Fruit fly (Drosophila melanogaster) whole organism, embryonic: ENCODE measurements around the gene CG7352.
A peak's percentile ranks its signal among the peaks of the same experiment; 100 is the strongest.

Experiments
- Antp ChIP-seq: fragments of 200-800 bp; sonication (Bioruptor generic); optimal IDR thresholded peaks from 3 replicates; lab custom pipeline; 2016; ENCODE audit warnings: missing biosample characterization, missing genetic modification characterization
- CG12942 ChIP-seq: fragments of 200-800 bp; sonication (Bioruptor generic); optimal IDR thresholded peaks from 3 replicates; lab custom pipeline; 2016; ENCODE audit warnings: missing biosample characterization, missing genetic modification characterization
- CG13424 ChIP-seq: fragments of 200-800 bp; sonication (Bioruptor generic); optimal IDR thresholded peaks from 2 replicates; lab custom pipeline; 2019; ENCODE audit warnings: missing biosample characterization, mild to moderate bottlenecking, missing genetic modification characterization, moderate library complexity
- CG13894 ChIP-seq: fragments of 200-800 bp; sonication (Bioruptor generic); optimal IDR thresholded peaks from 3 replicates; lab custom pipeline; 2018; ENCODE audit warnings: missing biosample characterization, mild to moderate bottlenecking, missing genetic modification characterization, moderate library complexity
- CG14860 ChIP-seq: fragments of 200-800 bp; sonication (Bioruptor generic); IDR thresholded peaks from 3 replicates; pipeline ENCODE4 v1.3.6; 2022; ENCODE audit warnings: missing biosample characterization, missing genetic modification characterization; ENCODE audit not compliant: partially characterized antibody
- CG15696 ChIP-seq: fragments of 200-800 bp; sonication (Bioruptor generic); optimal IDR thresholded peaks from 2 replicates; lab custom pipeline; 2019; ENCODE audit warnings: missing biosample characterization, mild to moderate bottlenecking, missing genetic modification characterization, moderate library complexity
- CG1602 ChIP-seq: fragments of 200-800 bp; sonication (Bioruptor generic); optimal IDR thresholded peaks from 3 replicates; lab custom pipeline; 2016; ENCODE audit warnings: missing biosample characterization, missing genetic modification characterization
- CG17359 ChIP-seq: fragments of 200-800 bp; sonication (Bioruptor generic); optimal IDR thresholded peaks from 3 replicates; lab custom pipeline; 2018; ENCODE audit warnings: missing biosample characterization, mild to moderate bottlenecking, missing genetic modification characterization, moderate library complexity
- CG17361 ChIP-seq: fragments of 200-800 bp; sonication (Bioruptor generic); IDR thresholded peaks from 3 replicates; pipeline ENCODE4 v1.3.6; 2022; ENCODE audit warnings: missing biosample characterization, missing genetic modification characterization
- CG18619 ChIP-seq: fragments of 200-800 bp; sonication (Bioruptor generic); optimal IDR thresholded peaks from 3 replicates; lab custom pipeline; 2017; ENCODE audit warnings: missing biosample characterization, mild to moderate bottlenecking, missing genetic modification characterization
- CG2129 ChIP-seq: fragments of 200-800 bp; sonication (Bioruptor generic); IDR thresholded peaks from 2 replicates; pipeline ENCODE4 v1.3.6; 2022; ENCODE audit warnings: missing biosample characterization, missing genetic modification characterization; ENCODE audit not compliant: partially characterized antibody
- CG34376 ChIP-seq: fragments of 200-800 bp; sonication (Bioruptor generic); optimal IDR thresholded peaks from 2 replicates; lab custom pipeline; 2018; ENCODE audit warnings: missing biosample characterization, mild to moderate bottlenecking, missing genetic modification characterization
- CG3838 ChIP-seq: fragments of 200-800 bp; sonication (Bioruptor generic); optimal IDR thresholded peaks from 3 replicates; lab custom pipeline; 2016; ENCODE audit warnings: missing biosample characterization, missing genetic modification characterization
- CG3995 ChIP-seq: fragments of 200-800 bp; sonication (Bioruptor generic); optimal IDR thresholded peaks from 3 replicates; lab custom pipeline; 2016; ENCODE audit warnings: missing biosample characterization, missing genetic modification characterization
- CG4282 ChIP-seq: fragments of 200-800 bp; sonication (Bioruptor generic); optimal IDR thresholded peaks from 2 replicates; lab custom pipeline; 2016; ENCODE audit warnings: missing biosample characterization, missing genetic modification characterization
- CG4617 ChIP-seq: fragments of 200-800 bp; sonication (Bioruptor generic); optimal IDR thresholded peaks from 3 replicates; lab custom pipeline; 2016; ENCODE audit warnings: missing biosample characterization, missing genetic modification characterization, borderline replicate concordance
- CG6272 ChIP-seq: fragments of 200-800 bp; sonication (Bioruptor generic); IDR thresholded peaks from 2 replicates; pipeline ENCODE4 v1.3.6; 2022; ENCODE audit warnings: missing biosample characterization, missing genetic modification characterization
- CG7745 ChIP-seq: fragments of 200-800 bp; sonication (Bioruptor generic); optimal IDR thresholded peaks from 2 replicates; lab custom pipeline; 2018; ENCODE audit warnings: missing biosample characterization, mild to moderate bottlenecking, missing genetic modification characterization, moderate library complexity
- CG8388 ChIP-seq: fragments of 200-800 bp; sonication (Bioruptor generic); optimal IDR thresholded peaks from 2 replicates; lab custom pipeline; 2019; ENCODE audit warnings: missing biosample characterization, mild to moderate bottlenecking, missing genetic modification characterization, moderate library complexity
- CG9609 ChIP-seq: fragments of 200-800 bp; sonication (Bioruptor generic); optimal IDR thresholded peaks from 3 replicates; lab custom pipeline; 2016; ENCODE audit warnings: missing biosample characterization, missing genetic modification characterization
- Chrac-16 ChIP-seq: fragments of 200-800 bp; sonication (Bioruptor generic); optimal IDR thresholded peaks from 3 replicates; lab custom pipeline; 2016; ENCODE audit warnings: missing biosample characterization, missing genetic modification characterization
- D19B ChIP-seq: fragments of 200-800 bp; sonication (Bioruptor generic); optimal IDR thresholded peaks from 2 replicates; lab custom pipeline; 2017; ENCODE audit warnings: missing biosample characterization, mild to moderate bottlenecking, missing genetic modification characterization
- Deaf1 ChIP-seq: fragments of 200-800 bp; optimal IDR thresholded peaks from 3 replicates; lab custom pipeline; 2019; ENCODE audit warnings: missing biosample characterization, mild to moderate bottlenecking, missing genetic modification characterization, moderate library complexity
- Dek ChIP-seq: fragments of 200-800 bp; sonication (Bioruptor generic); optimal IDR thresholded peaks from 3 replicates; lab custom pipeline; 2019; ENCODE audit warnings: missing biosample characterization, mild to moderate bottlenecking, missing genetic modification characterization, moderate library complexity
- Dref ChIP-seq: fragments of 200-800 bp; sonication (Bioruptor generic); IDR thresholded peaks from 2 replicates; pipeline ENCODE4 v1.3.6; 2022; ENCODE audit warnings: missing biosample characterization, missing genetic modification characterization
- Lhr ChIP-seq: fragments of 200-800 bp; sonication (Bioruptor generic); optimal IDR thresholded peaks from 3 replicates; lab custom pipeline; 2017; ENCODE audit warnings: mild to moderate bottlenecking, missing biosample characterization, missing genetic modification reagents, missing genetic modification characterization
- MBD-R2 ChIP-seq: fragments of 200-800 bp; sonication (Bioruptor generic); IDR thresholded peaks from 2 replicates; pipeline ENCODE4 v1.3.6; 2022; ENCODE audit warnings: missing biosample characterization, missing genetic modification characterization
- Mes4 ChIP-seq: fragments of 200-800 bp; sonication (Bioruptor generic); optimal IDR thresholded peaks from 2 replicates; lab custom pipeline; 2016; ENCODE audit warnings: missing biosample characterization, missing genetic modification characterization
- NC2β ChIP-seq: fragments of 200-800 bp; sonication (Bioruptor generic); optimal IDR thresholded peaks from 2 replicates; lab custom pipeline; 2016; ENCODE audit warnings: missing biosample characterization, missing genetic modification characterization
- PHDP ChIP-seq: fragments of 200-800 bp; sonication (Bioruptor generic); optimal IDR thresholded peaks from 3 replicates; lab custom pipeline; 2018; ENCODE audit warnings: missing biosample characterization, mild to moderate bottlenecking, missing genetic modification characterization, moderate library complexity
- Poxn ChIP-seq: fragments of 200-800 bp; sonication (Bioruptor generic); IDR thresholded peaks from 2 replicates; pipeline ENCODE4 v1.3.6; 2022; ENCODE audit warnings: missing biosample characterization, missing genetic modification characterization
- Six4 ChIP-seq: fragments of 200-800 bp; sonication (Bioruptor generic); optimal IDR thresholded peaks from 2 replicates; lab custom pipeline; 2016; ENCODE audit warnings: missing biosample characterization, missing genetic modification characterization
- Xbp1 ChIP-seq: fragments of 200-800 bp; sonication (Bioruptor generic); optimal IDR thresholded peaks from 3 replicates; lab custom pipeline; 2016; ENCODE audit warnings: missing biosample characterization, mild to moderate bottlenecking, missing genetic modification characterization
- bbx ChIP-seq: fragments of 200-800 bp; sonication (Bioruptor generic); IDR thresholded peaks from 2 replicates; pipeline ENCODE4 v1.3.6; 2022; ENCODE audit warnings: missing biosample characterization, missing genetic modification characterization; ENCODE audit not compliant: partially characterized antibody
- bigmax ChIP-seq: fragments of 200-800 bp; sonication (Bioruptor generic); optimal IDR thresholded peaks from 2 replicates; lab custom pipeline; 2018; ENCODE audit warnings: missing biosample characterization, mild to moderate bottlenecking, missing genetic modification characterization
- caup ChIP-seq: fragments of 200-800 bp; sonication (Bioruptor generic); optimal IDR thresholded peaks from 3 replicates; lab custom pipeline; 2017; ENCODE audit warnings: missing biosample characterization, mild to moderate bottlenecking, missing genetic modification characterization, moderate library complexity; ENCODE audit not compliant: severe bottlenecking
- crp ChIP-seq, 2 experiments: fragments of 200-800 bp; sonication (Bioruptor generic); optimal IDR thresholded peaks; 2 replicates in 1 of 2; 3 replicates in 1 of 2; lab custom pipeline; 2017; ENCODE audit warnings: missing biosample characterization in 2 of 2, missing genetic modification characterization in 2 of 2, mild to moderate bottlenecking in 1 of 2, moderate library complexity in 1 of 2
- ems ChIP-seq: fragments of 200-800 bp; sonication (Bioruptor generic); optimal IDR thresholded peaks from 3 replicates; lab custom pipeline; 2016; ENCODE audit warnings: missing biosample characterization, missing genetic modification characterization
- gro ChIP-seq: fragments of 200-800 bp; sonication (Bioruptor generic); optimal IDR thresholded peaks from 2 replicates; lab custom pipeline; 2016; ENCODE audit warnings: missing biosample characterization, missing genetic modification characterization
- hbn ChIP-seq: fragments of 200-800 bp; sonication (Bioruptor generic); IDR thresholded peaks from 2 replicates; pipeline ENCODE4 v1.3.6; 2022; ENCODE audit warnings: missing biosample characterization, missing genetic modification characterization; ENCODE audit not compliant: partially characterized antibody
- her ChIP-seq: fragments of 200-800 bp; sonication (Bioruptor generic); optimal IDR thresholded peaks from 2 replicates; lab custom pipeline; 2016; ENCODE audit warnings: missing biosample characterization, missing genetic modification characterization
- hkb ChIP-seq, 2 experiments: fragments of 200-800 bp in 1 of 2; fragments of >200 bp in 1 of 2; sonication (Bioruptor generic) in 1 of 2; IDR thresholded peaks in 1 of 2; optimal IDR thresholded peaks in 1 of 2; 2 replicates each; pipeline versions ENCODE4 v1.3.6 to Lab custom; 2017 to 2022; ENCODE audit warnings: missing biosample characterization in 1 of 2, missing genetic modification characterization in 1 of 2
- inv ChIP-seq: fragments of 200-800 bp; sonication (Bioruptor generic); IDR thresholded peaks from 2 replicates; pipeline ENCODE4 v1.3.6; 2022; ENCODE audit warnings: missing biosample characterization, missing genetic modification characterization; ENCODE audit not compliant: partially characterized antibody
- knrl ChIP-seq: fragments of 200-800 bp; sonication (Bioruptor generic); IDR thresholded peaks from 3 replicates; pipeline ENCODE4 v1.3.6; 2022; ENCODE audit warnings: missing biosample characterization, missing genetic modification characterization; ENCODE audit not compliant: partially characterized antibody
- onecut ChIP-seq: fragments of 200-800 bp; sonication (Bioruptor generic); IDR thresholded peaks from 2 replicates; pipeline ENCODE4 v1.3.6; 2022; ENCODE audit warnings: missing biosample characterization, missing genetic modification characterization
- sisA ChIP-seq: fragments of 200-800 bp; sonication (Bioruptor generic); IDR thresholded peaks from 2 replicates; pipeline ENCODE4 v1.3.6; 2022; ENCODE audit warnings: missing biosample characterization, missing genetic modification characterization
- sob ChIP-seq: fragments of 200-800 bp; sonication (Bioruptor generic); IDR thresholded peaks from 2 replicates; pipeline ENCODE4 v1.3.6; 2022; ENCODE audit warnings: missing biosample characterization, missing genetic modification characterization
- tap ChIP-seq: fragments of 200-800 bp; optimal IDR thresholded peaks from 3 replicates; lab custom pipeline; 2019; ENCODE audit warnings: missing biosample characterization, mild to moderate bottlenecking, missing genetic modification characterization, moderate library complexity
- vvl ChIP-seq: fragments of 200-800 bp; sonication (Bioruptor generic); IDR thresholded peaks from 2 replicates; pipeline ENCODE4 v1.3.6; 2022; ENCODE audit warnings: missing biosample characterization, missing genetic modification characterization
- yki ChIP-seq: fragments of >200 bp; optimal IDR thresholded peaks from 3 replicates; lab custom pipeline; 2018

The CG7352 gene

DNA sequence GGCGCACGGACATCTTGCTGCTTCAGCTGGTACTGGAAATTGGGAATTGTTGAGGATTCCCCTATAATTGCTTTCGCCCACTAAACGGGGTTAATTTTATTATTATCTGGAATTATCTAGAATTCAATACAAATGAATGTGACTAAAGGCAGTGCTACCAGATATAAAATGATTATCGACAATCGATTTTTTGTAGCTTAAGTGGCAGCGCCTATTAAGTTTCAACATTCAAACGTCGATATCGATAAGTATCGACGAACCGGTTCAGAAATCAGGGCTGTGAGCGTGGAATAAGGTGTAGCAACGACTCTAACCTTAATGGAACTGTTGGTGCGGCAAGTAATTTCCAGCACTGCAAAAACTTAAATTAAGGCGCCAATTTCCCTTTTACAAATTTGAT lies 42.3 kb upstream of the CG7352 start, which contains the start of gene Sgt1 (continued):
- TF ChIP-seq crp (GFP tag; optimal IDR thresholded peaks at IDR 0.05; lab: Kevin White, UChicago): peak in 1 of 2 experiments; percentile 30
- TF ChIP-seq knrl (GFP tag; lab: Robert Waterston, UW): peak; percentile 74
- no peak for TF ChIP-seq CG15696 (tag; lab: Kevin White, UChicago)
- TF ChIP-seq NC2β (GFP tag; lab: Kevin White, UChicago): peak; percentile 30
- TF ChIP-seq CG12942 (GFP tag; lab: Kevin White, UChicago): peak; percentile 18
- TF ChIP-seq D19B (GFP tag; lab: Kevin White, UChicago): no peak
- peak; percentile 42; the same call in 1 of the 2 replicates for TF ChIP-seq onecut
- 0 out of 2 replicates have a peak, but pooled peaks have one; percentile 28 for TF ChIP-seq CG6272 (GFP tag; lab: Robert Waterston, UW)
- TF ChIP-seq CG7745 (tag; lab: Kevin White, UChicago): peak; percentile 29
- peak; percentile 24 for TF ChIP-seq ems (GFP tag; lab: Kevin White, UChicago)
- TF ChIP-seq MBD-R2 (GFP tag; lab: Robert Waterston, UW): peak; percentile 54
- TF ChIP-seq Six4 (GFP tag; lab: Kevin White, UChicago): peak; percentile 6
- TF ChIP-seq CG34376 (GFP tag; lab: Kevin White, UChicago): peak; percentile 78
- TF ChIP-seq Xbp1 (GFP tag; lab: Kevin White, UChicago): peak; percentile 48
- peak; percentile 22 for TF ChIP-seq CG18619 (GFP tag; lab: Kevin White, UChicago)
- peak; percentile 65 for TF ChIP-seq Antp (GFP tag; lab: Kevin White, UChicago)
- no peak for TF ChIP-seq tap (tag; lab: Kevin White, UChicago)
- TF ChIP-seq Chrac-16 (GFP tag; lab: Kevin White, UChicago): peak; percentile 8
- TF ChIP-seq CG3995 (GFP tag; lab: Kevin White, UChicago): peak; percentile 43
- no peak for TF ChIP-seq CG1602 (GFP tag; lab: Kevin White, UChicago)
- TF ChIP-seq her (GFP tag; lab: Kevin White, UChicago): peak; percentile 62
- TF ChIP-seq CG14860 (GFP tag; lab: Robert Waterston, UW): peak; percentile 84
- TF ChIP-seq PHDP (tag; lab: Kevin White, UChicago): peak; percentile 6
- no peak for TF ChIP-seq CG3838 (GFP tag; lab: Kevin White, UChicago)
- TF ChIP-seq vvl (GFP tag; lab: Robert Waterston, UW): peak; percentile 57
- peak; percentile 92 for TF ChIP-seq bbx (GFP tag; lab: Robert Waterston, UW)
- TF ChIP-seq inv: peak; percentile 67
- TF ChIP-seq Deaf1 (tag; lab: Kevin White, UChicago): no peak
- TF ChIP-seq caup (GFP tag; lab: Kevin White, UChicago): peak; percentile 16
- peak; percentile 50 for TF ChIP-seq bigmax
- peak; percentile 83 for TF ChIP-seq CG4617 (GFP tag; lab: Kevin White, UChicago)
- no peak for TF ChIP-seq sisA (GFP tag; lab: Robert Waterston, UW)
- peak; percentile 5 for TF ChIP-seq Mes4
- TF ChIP-seq CG17359 (tag; lab: Kevin White, UChicago): no peak
- peak; percentile 14 for TF ChIP-seq CG4282 (GFP tag; lab: Kevin White, UChicago)
- TF ChIP-seq hbn: peak; percentile 70
- no peak for TF ChIP-seq CG8388 (GFP tag; lab: Kevin White, UChicago)
- no peak for TF ChIP-seq CG13894 (tag; lab: Kevin White, UChicago)
- no peak for TF ChIP-seq yki
- TF ChIP-seq CG9609 (GFP tag; lab: Kevin White, UChicago): peak; percentile 59
- peak; percentile 95 for TF ChIP-seq Lhr
- peak; percentile 68 for TF ChIP-seq sob
- no peak for TF ChIP-seq hkb (optimal IDR thresholded peaks at IDR 0.05; lab: Kevin White, UChicago)
- TF ChIP-seq hkb (GFP tag; IDR thresholded peaks at IDR 0.05; lab: Robert Waterston, UW): no peak
- TF ChIP-seq Dek (tag; lab: Kevin White, UChicago): peak; percentile 29
- TF ChIP-seq CG2129 (GFP tag; lab: Robert Waterston, UW): peak; percentile 33; the same call in 1 of the 2 replicates
- peak; percentile 79 for TF ChIP-seq gro (GFP tag; lab: Kevin White, UChicago)
- peak; percentile 4 for TF ChIP-seq CG13424 (tag; lab: Kevin White, UChicago)
- peak; percentile 99 for TF ChIP-seq Dref (GFP tag; lab: Robert Waterston, UW)
- TF ChIP-seq CG17361 (GFP tag; lab: Robert Waterston, UW): 0 out of 3 replicates have a peak, but pooled peaks have one; percentile 21
- TF ChIP-seq Poxn (GFP tag; lab: Robert Waterston, UW): no peak
